Worm (Caenorhabditis elegans): ENCODE data around the gene aakb-1.

Gene aakb-1

ce11 chrX:13713857-13714256 is 41.7 kb upstream of the aakb-1 start, which contains the start of gene K11E4.1:
TSS of gene K11E4.1 (plus strand) at chrX:13714157.
- TF ChIP-seq snpc-1.1 (tag; optimal IDR thresholded peaks at IDR 0.05; ENCODE audit: insufficient read depth) (no peak), ceh-27 (GFP tag; optimal IDR thresholded peaks at IDR 0.05) (no peak), lin-35 (GFP tag; optimal IDR thresholded peaks at IDR 0.05) (no peak), attf-6 (GFP tag; IDR thresholded peaks at IDR 0.05) (no peak), snpc-3.4 (tag; optimal IDR thresholded peaks at IDR 0.05) (no peak), ztf-25 (GFP tag; IDR thresholded peaks at IDR 0.05) (no peak), sptf-2 (GFP tag; optimal IDR thresholded peaks at IDR 0.05) (no peak), hmg-20 (GFP tag; IDR thresholded peaks at IDR 0.05) (no peak), gei-17 (GFP tag; optimal IDR thresholded peaks at IDR 0.05) (no peak), efl-1 (GFP tag; optimal IDR thresholded peaks at IDR 0.05) (no peak), hsf-1 (GFP tag; IDR thresholded peaks at IDR 0.05) (no peak), Y79H2A.3 (GFP tag; conservative IDR thresholded peaks at IDR 0.05) (no peak), Y53F4B.3 (GFP tag; IDR thresholded peaks at IDR 0.05) (no peak), pbrm-1 (GFP tag; IDR thresholded peaks at IDR 0.05) (no peak), rcor-1 (GFP tag; IDR thresholded peaks at IDR 0.05) (no peak), dpff-1 (tag; optimal IDR thresholded peaks at IDR 0.05) (no peak), F39B2.1 (GFP tag; IDR thresholded peaks at IDR 0.05) (no peak), egrh-3 (GFP tag; IDR thresholded peaks at IDR 0.05) (no peak)

ce11 chrX:13714710-13715109 is 40.9 kb upstream of the aakb-1 start:
- no peak for TF ChIP-seq tlf-1 (GFP tag; optimal IDR thresholded peaks at IDR 0.05)
- TF ChIP-seq F37B4.10 (GFP tag; IDR thresholded peaks at IDR 0.05): no peak
- TF ChIP-seq attf-6 (GFP tag; IDR thresholded peaks at IDR 0.05): peak; percentile 65; the same call in 1 of the 2 replicates
- TF ChIP-seq D2030.7 (GFP tag; IDR thresholded peaks at IDR 0.05): peak; percentile 54; the same call in 1 of the 2 replicates
- no peak for TF ChIP-seq attf-5 (GFP tag; optimal IDR thresholded peaks at IDR 0.05)
- TF ChIP-seq snpc-4 (GFP tag; optimal IDR thresholded peaks at IDR 0.05): peak; percentile 39
- peak in 3 of 4 experiments; percentile 60 to 69 (median 68) for TF ChIP-seq snpc-4 (tag; optimal IDR thresholded peaks at IDR 0.05)
- no peak for TF ChIP-seq hlh-12 (tag; optimal IDR thresholded peaks at IDR 0.05)
- TF ChIP-seq F33H1.4 (GFP tag; IDR thresholded peaks at IDR 0.05): no peak
- TF ChIP-seq sdz-38 (tag; optimal IDR thresholded peaks at IDR 0.05): no peak
- peak; percentile 67 for TF ChIP-seq dox-1 (GFP tag; IDR thresholded peaks at IDR 0.05)
- no peak for TF ChIP-seq ceh-91 (GFP tag; IDR thresholded peaks at IDR 0.05)
- no peak for TF ChIP-seq pha-4 (tag; optimal IDR thresholded peaks at IDR 0.05)
- no peak for TF ChIP-seq unc-130 (GFP tag; optimal IDR thresholded peaks at IDR 0.05)
- TF ChIP-seq lsl-1 (GFP tag; optimal IDR thresholded peaks at IDR 0.05): no peak
- TF ChIP-seq nfya-2 (GFP tag; IDR thresholded peaks at IDR 0.05): no peak
- TF ChIP-seq sptf-2 (GFP tag; optimal IDR thresholded peaks at IDR 0.05): peak; percentile 72
- no peak for TF ChIP-seq pbrm-1 (GFP tag; IDR thresholded peaks at IDR 0.05)
- no peak for TF ChIP-seq dpl-1 (GFP tag; optimal IDR thresholded peaks at IDR 0.05)
- TF ChIP-seq mcd-1 (GFP tag; IDR thresholded peaks at IDR 0.05): no peak; the same call in 1 of the 2 replicates
- TF ChIP-seq attf-3 (GFP tag; conservative IDR thresholded peaks at IDR 0.05): no peak
- no peak for TF ChIP-seq bed-1 (GFP tag; IDR thresholded peaks at IDR 0.05)
- peak; percentile 13 for TF ChIP-seq somi-1 (GFP tag; optimal IDR thresholded peaks at IDR 0.05)
- peak; percentile 65; the same call in 1 of the 2 replicates for TF ChIP-seq Y56A3A.18 (GFP tag; IDR thresholded peaks at IDR 0.05)
- TF ChIP-seq ztf-25 (GFP tag; IDR thresholded peaks at IDR 0.05): peak; percentile 57; the same call in 1 of the 2 replicates
- TF ChIP-seq mes-4 (tag; optimal IDR thresholded peaks at IDR 0.05): no peak
- peak; percentile 61 for TF ChIP-seq ztf-18 (tag; optimal IDR thresholded peaks at IDR 0.05)
- TF ChIP-seq aptf-2 (GFP tag; conservative IDR thresholded peaks at IDR 0.05): no peak
- peak; percentile 25 for TF ChIP-seq nhr-179 (tag; optimal IDR thresholded peaks at IDR 0.05)
- peak; percentile 29; the same call in 1 of the 2 replicates for TF ChIP-seq rcor-1 (GFP tag; IDR thresholded peaks at IDR 0.05)
- TF ChIP-seq chd-7 (tag; optimal IDR thresholded peaks at IDR 0.05): no peak
- TF ChIP-seq K11D2.4 (GFP tag; IDR thresholded peaks at IDR 0.05): no peak
- peak; percentile 82 for TF ChIP-seq lin-26 (GFP tag; IDR thresholded peaks at IDR 0.05)
- TF ChIP-seq F23B12.7 (tag; optimal IDR thresholded peaks at IDR 0.05; ENCODE audit: insufficient read depth): peak; percentile 28
- TF ChIP-seq F10E7.11 (tag; optimal IDR thresholded peaks at IDR 0.05): no peak
